Worm (Caenorhabditis elegans) whole organism, late embryonic: ENCODE results near the gene nstp-3.

Source experiments
- C08G9.2 ChIP-seq: sonication (generic microtip); optimal IDR thresholded peaks from 2 replicates; lab custom pipeline; 2016; ENCODE audit warnings: mild to moderate bottlenecking, missing genetic modification characterization, moderate library complexity, missing compliant biosample characterization
- K09A11.1 ChIP-seq: sonication (generic microtip); optimal IDR thresholded peaks from 2 replicates; lab custom pipeline; 2017; ENCODE audit warnings: antibody characterized with exemption, mild to moderate bottlenecking, missing genetic modification characterization, missing compliant biosample characterization; ENCODE audit not compliant: insufficient read depth
- Y22D7AL.16 ChIP-seq: sonication (generic microtip); optimal IDR thresholded peaks from 2 replicates; lab custom pipeline; 2016; ENCODE audit warnings: missing genetic modification characterization, missing compliant biosample characterization
- ama-1 ChIP-seq: fragments of 150-350 bp; optimal IDR thresholded peaks from 2 replicates; lab custom pipeline; 2014
- ceh-19 ChIP-seq: fragments of 200-800 bp; sonication (Bioruptor generic); optimal IDR thresholded peaks from 2 replicates; lab custom pipeline; 2018; ENCODE audit warnings: mild to moderate bottlenecking, missing genetic modification characterization, missing compliant biosample characterization
- ceh-22 ChIP-seq: sonication (generic microtip); optimal IDR thresholded peaks from 2 replicates; lab custom pipeline; 2017; ENCODE audit warnings: missing biosample characterization, missing genetic modification characterization
- ceh-30 ChIP-seq: fragments of 150-350 bp; optimal IDR thresholded peaks from 2 replicates; lab custom pipeline; 2014; ENCODE audit warnings: missing biosample characterization, missing genetic modification characterization
- ceh-31 ChIP-seq: sonication (generic microtip); optimal IDR thresholded peaks from 2 replicates; lab custom pipeline; 2016; ENCODE audit warnings: missing genetic modification characterization, missing compliant biosample characterization
- ceh-34 ChIP-seq: sonication (generic microtip); optimal IDR thresholded peaks from 2 replicates; lab custom pipeline; 2016; ENCODE audit warnings: mild to moderate bottlenecking, missing genetic modification characterization, missing compliant biosample characterization
- ceh-6 ChIP-seq: fragments of 200-800 bp; sonication (Bioruptor generic); optimal IDR thresholded peaks from 2 replicates; lab custom pipeline; 2018; ENCODE audit warnings: mild to moderate bottlenecking, missing genetic modification characterization, missing compliant biosample characterization
- che-1 ChIP-seq: sonication (generic microtip); optimal IDR thresholded peaks from 2 replicates; lab custom pipeline; 2016; ENCODE audit warnings: mild to moderate bottlenecking, missing genetic modification characterization, missing compliant biosample characterization
- elt-2 ChIP-seq: sonication (generic microtip); optimal IDR thresholded peaks from 2 replicates; lab custom pipeline; 2016; ENCODE audit warnings: missing genetic modification reagents, missing genetic modification characterization, missing compliant biosample characterization
- elt-4 ChIP-seq: sonication (generic microtip); optimal IDR thresholded peaks from 2 replicates; lab custom pipeline; 2016; ENCODE audit warnings: missing genetic modification characterization, missing compliant biosample characterization
- ets-4 ChIP-seq: sonication (generic microtip); optimal IDR thresholded peaks from 2 replicates; lab custom pipeline; 2016; ENCODE audit warnings: missing genetic modification characterization, missing compliant biosample characterization
- fax-1 ChIP-seq: sonication (generic microtip); optimal IDR thresholded peaks from 2 replicates; lab custom pipeline; 2016; ENCODE audit warnings: missing genotype, missing genetic modification characterization, missing compliant biosample characterization
- fkh-6 ChIP-seq: sonication (generic microtip); optimal IDR thresholded peaks from 2 replicates; lab custom pipeline; 2016; ENCODE audit warnings: missing genetic modification characterization, missing compliant biosample characterization
- gmeb-2 ChIP-seq: sonication (generic microtip); optimal IDR thresholded peaks from 2 replicates; lab custom pipeline; 2016; ENCODE audit warnings: missing genetic modification characterization, inconsistent platforms, missing compliant biosample characterization
- hlh-13 ChIP-seq: fragments of 200-800 bp; sonication (Bioruptor generic); optimal IDR thresholded peaks from 2 replicates; lab custom pipeline; 2018; ENCODE audit warnings: mild to moderate bottlenecking, missing genetic modification characterization, missing compliant biosample characterization
- hlh-6 ChIP-seq: sonication (generic microtip); optimal IDR thresholded peaks from 2 replicates; lab custom pipeline; 2016; ENCODE audit warnings: missing genotype, missing genetic modification characterization, missing compliant biosample characterization
- hlh-8 ChIP-seq: sonication (generic microtip); optimal IDR thresholded peaks from 2 replicates; lab custom pipeline; 2016; ENCODE audit warnings: missing genotype, missing genetic modification characterization, missing compliant biosample characterization
- lin-11 ChIP-seq: fragments of 200-800 bp; sonication (Bioruptor generic); optimal IDR thresholded peaks from 2 replicates; lab custom pipeline; 2018; ENCODE audit warnings: mild to moderate bottlenecking, missing genetic modification characterization, missing compliant biosample characterization
- mec-3 ChIP-seq: sonication (generic microtip); optimal IDR thresholded peaks from 2 replicates; lab custom pipeline; 2016; ENCODE audit warnings: borderline replicate concordance, missing genetic modification characterization, missing compliant biosample characterization
- nfya-1 ChIP-seq: sonication (generic microtip); optimal IDR thresholded peaks from 2 replicates; lab custom pipeline; 2017; ENCODE audit warnings: missing genetic modification characterization, mild to moderate bottlenecking, missing compliant biosample characterization, antibody characterized with exemption, moderate library complexity
- nhr-232 ChIP-seq: sonication (generic microtip); optimal IDR thresholded peaks from 2 replicates; lab custom pipeline; 2016; ENCODE audit warnings: missing genetic modification characterization, missing compliant biosample characterization
- pag-3 ChIP-seq: sonication (generic microtip); optimal IDR thresholded peaks from 2 replicates; lab custom pipeline; 2016; ENCODE audit warnings: missing compliant biosample characterization, missing genetic modification characterization, borderline replicate concordance
- pat-9 ChIP-seq: fragments of 200-800 bp; sonication (Bioruptor generic); optimal IDR thresholded peaks from 2 replicates; lab custom pipeline; 2018; ENCODE audit warnings: mild to moderate bottlenecking, missing genetic modification characterization, moderate library complexity, missing compliant biosample characterization
- pax-1 ChIP-seq: fragments of 150-350 bp; optimal IDR thresholded peaks from 2 replicates; lab custom pipeline; 2014; ENCODE audit warnings: missing biosample characterization, missing genetic modification characterization
- pha-2 ChIP-seq: sonication (generic microtip); optimal IDR thresholded peaks from 2 replicates; lab custom pipeline; 2017; ENCODE audit warnings: mild to moderate bottlenecking, missing genetic modification characterization, missing compliant biosample characterization
- pha-4 ChIP-seq: fragments of 150-350 bp; optimal IDR thresholded peaks from 2 replicates; lab custom pipeline; 2018; ENCODE audit warnings: missing biosample characterization, missing genetic modification reagents, missing genetic modification characterization
- ref-2 ChIP-seq: sonication (generic microtip); optimal IDR thresholded peaks from 2 replicates; lab custom pipeline; 2016; ENCODE audit warnings: missing genetic modification characterization, missing compliant biosample characterization
- rnt-1 ChIP-seq: sonication (generic microtip); optimal IDR thresholded peaks from 2 replicates; lab custom pipeline; 2016; ENCODE audit warnings: missing genetic modification characterization, missing compliant biosample characterization
- sox-2 ChIP-seq: fragments of 200-800 bp; sonication (Bioruptor generic); IDR thresholded peaks from 2 replicates; pipeline ENCODE4 v1.3.6; 2022; ENCODE audit warnings: missing genetic modification reagents, missing genetic modification characterization, missing compliant biosample characterization
- syd-9 ChIP-seq: sonication (generic microtip); optimal IDR thresholded peaks from 2 replicates; lab custom pipeline; 2016; ENCODE audit warnings: mild to moderate bottlenecking, missing genetic modification characterization, moderate library complexity, missing compliant biosample characterization
- zip-5 ChIP-seq: sonication (generic microtip); optimal IDR thresholded peaks from 2 replicates; lab custom pipeline; 2016; ENCODE audit warnings: missing genetic modification characterization, missing compliant biosample characterization
- ztf-16 ChIP-seq: sonication (generic microtip); optimal IDR thresholded peaks from 2 replicates; lab custom pipeline; 2017; ENCODE audit warnings: missing genetic modification characterization, missing compliant biosample characterization

Gene nstp-3

ce11 chrV:5835979-5836615 lies 38.1 kb upstream of the nstp-3 start:
- peak; percentile 64 for TF ChIP-seq mec-3 (tag; lab: Kevin White, UChicago)
- TF ChIP-seq fax-1 (tag; lab: Kevin White, UChicago) = no peak
- peak; percentile 1 for TF ChIP-seq C08G9.2 (tag; lab: Kevin White, UChicago)
- TF ChIP-seq ceh-34 (tag; lab: Kevin White, UChicago) = peak; percentile 17
- no peak for TF ChIP-seq syd-9 (tag; lab: Kevin White, UChicago)

ce11 chrV:5835397-5835796 lies 37.4 kb upstream of the nstp-3 start:
- TF ChIP-seq rnt-1 (tag; lab: Kevin White, UChicago) (no peak), mec-3 (tag; lab: Kevin White, UChicago) (no peak), ceh-22 (no peak), ref-2 (tag; lab: Kevin White, UChicago) (no peak), syd-9 (tag; lab: Kevin White, UChicago) (no peak), nhr-232 (tag; lab: Kevin White, UChicago) (no peak), ceh-31 (tag; lab: Kevin White, UChicago) (no peak), hlh-8 (tag; lab: Kevin White, UChicago) (no peak), sox-2 (GFP tag; lab: Robert Waterston, UW) (no peak), elt-2 (no peak), C08G9.2 (tag; lab: Kevin White, UChicago) (no peak), Y22D7AL.16 (no peak), fkh-6 (tag; lab: Kevin White, UChicago) (no peak), pha-4 (tag; lab: Kevin White, UChicago) (no peak), hlh-6 (tag; lab: Kevin White, UChicago) (no peak), ceh-30 (tag; lab: Kevin White, UChicago) (no peak), ets-4 (tag; lab: Kevin White, UChicago) (no peak)
- TF ChIP-seq, all 69 proteins: peak for 0

ce11 chrV:5833531-5833930 lies 35.5 kb upstream of the nstp-3 start, which contains the start of gene srh-76:
Gene srh-76, plus strand, starts transcription at chrV:5833831.
- TF ChIP-seq gmeb-2 (tag; lab: Kevin White, UChicago) = no peak
- TF ChIP-seq pat-9 (tag; lab: Kevin White, UChicago) = no peak
- TF ChIP-seq K09A11.1 (tag; lab: Kevin White, UChicago) = no peak
- no peak for TF ChIP-seq ceh-6 (GFP tag; lab: Kevin White, UChicago)

- no peak for TF ChIP-seq elt-4
- peak; percentile 51 for TF ChIP-seq ama-1
Observed at ce11 chrV:5832799-5833198, 34.8 kb upstream of the nstp-3 start.

ce11 chrV:5831253-5831652 lies 33.2 kb upstream of the nstp-3 start:
- TF ChIP-seq lin-11 (tag; lab: Kevin White, UChicago) (no peak), pax-1 (no peak), nfya-1 (no peak), ceh-19 (GFP tag; lab: Kevin White, UChicago) (no peak), ztf-16 (tag; lab: Kevin White, UChicago) (no peak), pag-3 (tag; lab: Kevin White, UChicago) (no peak), fkh-6 (tag; lab: Kevin White, UChicago) (no peak), zip-5 (tag; lab: Kevin White, UChicago) (no peak), hlh-13 (GFP tag; lab: Kevin White, UChicago) (no peak), ceh-30 (tag; lab: Kevin White, UChicago) (no peak), elt-4 (no peak), ets-4 (tag; lab: Kevin White, UChicago) (no peak), pha-2 (no peak), che-1 (tag; lab: Kevin White, UChicago) (no peak)
